Fruit fly (Drosophila melanogaster) whole organism: Measurements from ENCODE around the gene Hsc20.

Experiments used
- CG8478 ChIP-seq: fragments of >200 bp; optimal IDR thresholded peaks from 2 replicates; lab custom pipeline; 2018; ENCODE audit warnings: inconsistent platforms
- Dll ChIP-seq: fragments of >200 bp; optimal IDR thresholded peaks from 2 replicates; lab custom pipeline; 2017
- EcR ChIP-seq, 2 experiments: fragments of >200 bp; optimal IDR thresholded peaks; 2 replicates each; lab custom pipeline; 2017; ENCODE audit warnings: missing biosample characterization in 2 of 2, missing genetic modification characterization in 2 of 2, missing genetic modification reagents in 2 of 2
- pan ChIP-seq: fragments of >200 bp; optimal IDR thresholded peaks from 2 replicates; lab custom pipeline; 2017
- psq ChIP-seq: fragments of >200 bp; optimal IDR thresholded peaks from 2 replicates; lab custom pipeline; 2017
- usp ChIP-seq: fragments of >200 bp; optimal IDR thresholded peaks from 2 replicates; lab custom pipeline; 2017; ENCODE audit warnings: missing biosample characterization, missing genetic modification characterization, mixed read lengths

Hsc20 gene

dm6 chr3L:16252255-16252654 lies 19.3 kb downstream of the Hsc20 start, which contains the start of gene CG13055:
Gene CG13055, minus strand, starts transcription at chr3L:16252355.
- TF ChIP-seq Dll (lab: Kevin White, UChicago) (no peak), CG8478 (lab: Kevin White, UChicago) (no peak), usp (GFP tag; lab: Kevin White, UChicago) (no peak), psq (lab: Kevin White, UChicago) (no peak), EcR (GFP tag; optimal IDR thresholded peaks at IDR 0.05; lab: Kevin White, UChicago) (no peak)

- no peak for TF ChIP-seq Dll (lab: Kevin White, UChicago)
- no peak for TF ChIP-seq CG8478 (lab: Kevin White, UChicago)
- no peak for TF ChIP-seq pan
- TF ChIP-seq usp (GFP tag; lab: Kevin White, UChicago), result no peak
- TF ChIP-seq EcR (GFP tag; optimal IDR thresholded peaks at IDR 0.05; lab: Kevin White, UChicago), result no peak
Observed at dm6 chr3L:16257118-16257627, 24.2 kb downstream of the Hsc20 start, which contains the start of gene CG13054. Gene CG13054, minus strand, starts transcription at chr3L:16257191.

- no peak for TF ChIP-seq usp (GFP tag; lab: Kevin White, UChicago)
- TF ChIP-seq CG8478 (lab: Kevin White, UChicago), result no peak
- no peak for TF ChIP-seq pan
- TF ChIP-seq EcR (GFP tag; optimal IDR thresholded peaks at IDR 0.05; lab: Kevin White, UChicago), result no peak
- no peak for TF ChIP-seq Dll (lab: Kevin White, UChicago)
- TF ChIP-seq psq (lab: Kevin White, UChicago), result no peak
Observed at dm6 chr3L:16259552-16259951, 26.6 kb downstream of the Hsc20 start, which contains the start of gene CG13053. Gene CG13053, minus strand, starts transcription at chr3L:16259722.

dm6 chr3L:16261505-16261904 lies 28.6 kb downstream of the Hsc20 start, which contains the start of gene CG34247:
Gene CG34247, minus strand, starts transcription at chr3L:16261605.
- TF ChIP-seq psq (lab: Kevin White, UChicago) (no peak), pan (no peak)

- TF ChIP-seq psq (lab: Kevin White, UChicago) (no peak), pan (no peak), CG8478 (lab: Kevin White, UChicago) (no peak), Dll (lab: Kevin White, UChicago) (no peak), usp (GFP tag; lab: Kevin White, UChicago) (no peak)
Observed at dm6 chr3L:16262440-16262839, 29.5 kb downstream of the Hsc20 start, which contains the start of gene CG13071. Gene CG13071, plus strand, starts transcription at chr3L:16262740.

- TF ChIP-seq Dll (lab: Kevin White, UChicago) (no peak), EcR (GFP tag; optimal IDR thresholded peaks at IDR 0.05; lab: Kevin White, UChicago) (no peak), psq (lab: Kevin White, UChicago) (no peak), pan (no peak), CG8478 (lab: Kevin White, UChicago) (no peak), usp (GFP tag; lab: Kevin White, UChicago) (no peak)
Observed at dm6 chr3L:16263043-16263442, 30.1 kb downstream of the Hsc20 start, which contains the start of gene CG13070. Gene CG13070, plus strand, starts transcription at chr3L:16263343.

- TF ChIP-seq Dll (lab: Kevin White, UChicago), result no peak
- no peak for TF ChIP-seq usp (GFP tag; lab: Kevin White, UChicago)
- no peak for TF ChIP-seq pan
- TF ChIP-seq CG8478 (lab: Kevin White, UChicago), result no peak
- TF ChIP-seq psq (lab: Kevin White, UChicago), result no peak
- TF ChIP-seq EcR (GFP tag; optimal IDR thresholded peaks at IDR 0.05; lab: Kevin White, UChicago), result no peak
Observed at dm6 chr3L:16265000-16265399, 32.1 kb downstream of the Hsc20 start, which contains the start of the genes CG13051 and CG13069. Gene CG13051, minus strand, starts transcription at chr3L:16265100. Gene CG13069, plus strand, starts transcription at chr3L:16265385.

dm6 chr3L:16268106-16268733 lies 35.3 kb downstream of the Hsc20 start, which contains the start of gene CG4950:
Gene CG4950, minus strand, starts transcription at chr3L:16268156.
- TF ChIP-seq pan, result no peak

dm6 chr3L:16269092-16269491 lies 36.2 kb downstream of the Hsc20 start, which contains the start of gene CG13068:
Gene CG13068, plus strand, starts transcription at chr3L:16269392.
- no peak for TF ChIP-seq pan

- TF ChIP-seq psq (lab: Kevin White, UChicago) (no peak), EcR (GFP tag; optimal IDR thresholded peaks at IDR 0.05; lab: Kevin White, UChicago) (no peak), Dll (lab: Kevin White, UChicago) (no peak), CG8478 (lab: Kevin White, UChicago) (no peak), pan (no peak), usp (GFP tag; lab: Kevin White, UChicago) (no peak)
Observed at dm6 chr3L:16270802-16271332, 37.9 kb downstream of the Hsc20 start, which contains the start of the genes CG34248 and CG13067. Gene CG34248, minus strand, starts transcription at chr3L:16270902. Gene CG13067, plus strand, starts transcription at chr3L:16271282.

- no peak for TF ChIP-seq pan
- TF ChIP-seq Dll (lab: Kevin White, UChicago), result no peak
Observed at dm6 chr3L:16272338-16272959, 39.5 kb downstream of the Hsc20 start, which contains the start of gene CG13066. Gene CG13066, plus strand, starts transcription at chr3L:16272909.
